Worm (Caenorhabditis elegans) whole organism, early embryonic: ENCODE results near the gene fnta-1.

ENCODE experiments used
- B0310.2 ChIP-seq: sonication (generic microtip); optimal IDR thresholded peaks from 2 replicates; lab custom pipeline; 2016; ENCODE audit warnings: mild to moderate bottlenecking, missing genetic modification characterization, missing compliant biosample characterization
- F13C5.2 ChIP-seq: sonication (generic microtip); optimal IDR thresholded peaks from 2 replicates; lab custom pipeline; 2017; ENCODE audit warnings: mild to moderate bottlenecking, missing genetic modification characterization, inconsistent platforms, missing compliant biosample characterization
- aly-1 ChIP-seq: sonication (generic microtip); optimal IDR thresholded peaks from 2 replicates; lab custom pipeline; 2016; ENCODE audit warnings: missing genetic modification characterization, missing compliant biosample characterization
- ama-1 ChIP-seq: fragments of 150-350 bp; optimal IDR thresholded peaks from 2 replicates; lab custom pipeline; 2014
- ceh-13 ChIP-seq: fragments of 200-800 bp; sonication (Bioruptor generic); optimal IDR thresholded peaks from 2 replicates; lab custom pipeline; 2018; ENCODE audit warnings: mild to moderate bottlenecking, missing genetic modification characterization, missing compliant biosample characterization
- ceh-36 ChIP-seq: sonication (generic microtip); optimal IDR thresholded peaks from 2 replicates; lab custom pipeline; 2016; ENCODE audit warnings: missing genetic modification characterization, inconsistent platforms, missing compliant biosample characterization
- ets-7 ChIP-seq: sonication (generic microtip); optimal IDR thresholded peaks from 2 replicates; lab custom pipeline; 2016; ENCODE audit warnings: missing genotype, missing genetic modification characterization, missing compliant biosample characterization
- flt-1 ChIP-seq: fragments of 200-800 bp; sonication (Bioruptor generic); IDR thresholded peaks from 2 replicates; pipeline ENCODE4 v1.3.6; 2022; ENCODE audit warnings: missing genetic modification characterization, missing compliant biosample characterization
- hmbx-1 ChIP-seq: sonication (generic microtip); optimal IDR thresholded peaks from 2 replicates; lab custom pipeline; 2016; ENCODE audit warnings: mild to moderate bottlenecking, missing genetic modification characterization, missing compliant biosample characterization
- hmg-4 ChIP-seq: fragments of 200-800 bp; sonication (Bioruptor generic); optimal IDR thresholded peaks from 2 replicates; lab custom pipeline; 2018; ENCODE audit warnings: mild to moderate bottlenecking, missing genetic modification characterization, missing compliant biosample characterization
- hnd-1 ChIP-seq: sonication (generic microtip); optimal IDR thresholded peaks from 2 replicates; lab custom pipeline; 2016; ENCODE audit warnings: missing genetic modification characterization, missing compliant biosample characterization
- pes-1 ChIP-seq: fragments of 200-800 bp; sonication (Bioruptor generic); IDR thresholded peaks from 2 replicates; pipeline ENCODE4 v1.3.6; 2022; ENCODE audit warnings: missing genetic modification reagents, missing genetic modification characterization, missing compliant biosample characterization
- scrt-1 ChIP-seq: fragments of 200-800 bp; sonication (Bioruptor generic); IDR thresholded peaks from 2 replicates; pipeline ENCODE4 v1.3.6; 2022; ENCODE audit warnings: missing genetic modification characterization, missing compliant biosample characterization
- sea-1 ChIP-seq: fragments of 200-800 bp; sonication (Bioruptor generic); conservative IDR thresholded peaks from 2 replicates; pipeline ENCODE4 v1.3.6; 2022; ENCODE audit warnings: missing genetic modification characterization, missing compliant biosample characterization
- tbx-11 ChIP-seq: fragments of 200-800 bp; sonication (Bioruptor generic); IDR thresholded peaks from 2 replicates; pipeline ENCODE4 v1.3.6; 2022; ENCODE audit warnings: missing genetic modification characterization, missing compliant biosample characterization
- tbx-37 ChIP-seq: fragments of 200-800 bp; sonication (Bioruptor generic); conservative IDR thresholded peaks from 2 replicates; pipeline ENCODE4 v1.3.6; 2022; ENCODE audit warnings: missing genetic modification reagents, missing genetic modification characterization, missing compliant biosample characterization
- tra-4 ChIP-seq: sonication (generic microtip); optimal IDR thresholded peaks from 2 replicates; lab custom pipeline; 2017; ENCODE audit warnings: missing genetic modification characterization, missing compliant biosample characterization

Gene fnta-1

DNA sequence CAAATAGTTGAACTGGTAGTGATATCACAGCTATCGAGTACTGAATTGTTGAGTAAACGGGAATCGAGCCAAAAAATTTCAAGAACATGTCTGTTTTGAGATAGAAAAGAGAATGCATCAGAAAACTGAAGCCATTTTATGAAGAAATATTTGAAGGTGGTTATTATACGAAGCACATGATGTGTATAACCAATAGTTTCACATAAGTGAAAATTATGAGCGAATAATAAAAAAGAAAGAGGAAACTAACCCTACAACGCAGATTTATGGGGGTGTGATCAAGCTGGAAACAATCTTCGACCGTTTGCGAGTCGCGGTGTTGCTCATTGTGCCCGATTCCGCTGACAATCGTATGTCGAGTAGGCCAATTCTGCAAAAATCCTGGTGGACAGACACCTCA, 33.2 kb upstream of the fnta-1 start, which contains the start of gene srh-282:
Gene srh-282 (minus strand): TSS at position 101 of the 400 bp plus-strand sequence.
- TF ChIP-seq ceh-36, result no peak
- no peak for TF ChIP-seq ets-7 (tag; lab: Kevin White, UChicago)
- no peak for TF ChIP-seq ceh-13 (GFP tag; lab: Kevin White, UChicago)
- TF ChIP-seq pes-1 (GFP tag; lab: Robert Waterston, UW), result no peak
- TF ChIP-seq sea-1 (GFP tag; lab: Robert Waterston, UW), result no peak
- TF ChIP-seq flt-1 (GFP tag; lab: Robert Waterston, UW), result no peak
- no peak for TF ChIP-seq ama-1
- TF ChIP-seq tbx-11 (GFP tag; lab: Robert Waterston, UW), result no peak
- no peak for TF ChIP-seq hnd-1 (tag; lab: Kevin White, UChicago)
- TF ChIP-seq scrt-1 (GFP tag; lab: Robert Waterston, UW), result no peak
- no peak for TF ChIP-seq tra-4 (tag; lab: Kevin White, UChicago)

DNA sequence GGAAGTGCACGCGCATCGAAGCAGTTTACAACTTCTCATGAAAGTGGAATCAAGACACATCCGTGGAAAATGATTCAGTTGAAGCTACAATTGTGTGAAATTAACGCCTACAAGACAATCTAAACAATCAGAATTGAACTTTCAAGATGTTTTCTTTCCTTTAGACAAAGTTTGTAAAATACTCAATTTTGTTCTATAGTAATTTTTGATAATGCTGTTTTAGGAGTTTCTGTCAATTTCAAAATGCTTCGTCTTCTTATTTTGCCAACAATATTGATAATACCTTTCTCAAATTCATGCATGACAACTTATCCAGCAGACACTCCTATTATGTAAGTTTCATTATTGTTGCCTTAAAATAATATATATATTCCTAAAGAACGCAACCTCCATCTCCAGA, 29.0 kb upstream of the fnta-1 start, which contains the start of gene T21D12.11:
Gene T21D12.11 (plus strand): TSS at position 301 of the 400 bp plus-strand sequence.
- TF ChIP-seq hnd-1 (tag; lab: Kevin White, UChicago) (no peak), hmg-4 (no peak), ceh-36 (no peak), ama-1 (no peak), sea-1 (GFP tag; lab: Robert Waterston, UW) (no peak), B0310.2 (tag; lab: Kevin White, UChicago) (no peak), tra-4 (tag; lab: Kevin White, UChicago) (no peak)

DNA sequence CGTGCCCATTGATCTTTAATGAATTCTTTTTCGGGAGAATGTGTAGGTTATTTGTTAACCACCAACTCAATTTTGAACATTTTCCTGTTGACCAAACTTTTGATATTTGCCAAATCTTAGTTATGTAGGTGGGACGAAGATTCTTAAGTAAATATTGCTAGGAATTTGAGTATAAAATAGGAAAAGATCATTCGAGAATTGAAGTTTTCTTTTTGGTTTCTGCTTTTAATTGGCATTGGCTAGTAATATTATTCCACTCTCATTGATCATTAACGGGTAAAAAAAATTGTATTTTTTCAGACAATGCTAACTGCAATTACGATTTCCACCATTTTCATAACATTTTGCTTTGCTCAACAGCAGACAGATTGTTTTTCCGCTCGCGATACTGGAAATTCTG, 26.0 kb upstream of the fnta-1 start, which contains the start of gene T21D12.12:
Gene T21D12.12 (plus strand): TSS at position 301 of the 400 bp plus-strand sequence.
- no peak for TF ChIP-seq ceh-13 (GFP tag; lab: Kevin White, UChicago)
- TF ChIP-seq aly-1 (tag; lab: Kevin White, UChicago), result no peak
- no peak for TF ChIP-seq ceh-36
- TF ChIP-seq tbx-37 (GFP tag; lab: Robert Waterston, UW), result no peak
- TF ChIP-seq scrt-1 (GFP tag; lab: Robert Waterston, UW), result no peak
- TF ChIP-seq tbx-11 (GFP tag; lab: Robert Waterston, UW), result no peak
- TF ChIP-seq ama-1, result no peak
- TF ChIP-seq B0310.2 (tag; lab: Kevin White, UChicago), result no peak
- TF ChIP-seq hnd-1 (tag; lab: Kevin White, UChicago), result no peak
- TF ChIP-seq ets-7 (tag; lab: Kevin White, UChicago), result no peak
- no peak for TF ChIP-seq sea-1 (GFP tag; lab: Robert Waterston, UW)
- no peak for TF ChIP-seq F13C5.2 (tag; lab: Kevin White, UChicago)
- no peak for TF ChIP-seq flt-1 (GFP tag; lab: Robert Waterston, UW)
- no peak for TF ChIP-seq hmbx-1 (tag; lab: Kevin White, UChicago)
- TF ChIP-seq hmg-4, result no peak
- no peak for TF ChIP-seq tra-4 (tag; lab: Kevin White, UChicago)

DNA sequence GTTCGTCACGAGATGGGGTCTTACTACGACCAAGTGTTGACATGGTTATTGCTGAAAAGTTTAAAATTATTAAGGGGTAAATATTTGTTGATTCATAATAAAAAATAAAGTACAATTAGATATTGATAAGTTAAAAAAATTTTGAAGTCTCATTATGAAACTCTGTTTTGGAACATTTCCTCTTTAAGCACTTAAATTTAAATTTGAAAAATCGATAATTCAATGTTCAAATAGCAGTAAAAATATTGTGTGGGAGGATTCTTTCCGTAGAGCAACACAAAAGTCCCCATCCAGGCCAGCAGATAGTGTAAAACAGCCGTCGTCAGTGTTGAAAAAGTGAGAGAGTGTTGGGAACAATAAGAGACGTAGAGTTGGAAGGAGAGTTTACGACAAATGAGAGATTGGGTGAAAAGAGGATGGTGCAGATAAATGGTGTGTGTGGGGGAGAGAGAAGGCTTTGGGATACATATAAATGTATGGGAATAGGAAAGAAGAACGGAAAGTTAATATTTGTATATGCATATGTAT, 24.1 kb upstream of the fnta-1 start, which contains the start of gene pat-6:
Gene pat-6 (minus strand): TSS at position 51 of the 528 bp plus-strand sequence.
- TF ChIP-seq scrt-1 (GFP tag; lab: Robert Waterston, UW) (no peak), B0310.2 (tag; lab: Kevin White, UChicago) (no peak), sea-1 (GFP tag; lab: Robert Waterston, UW) (no peak), ama-1 (no peak), hmbx-1 (tag; lab: Kevin White, UChicago) (no peak), tbx-37 (GFP tag; lab: Robert Waterston, UW) (no peak), ceh-36 (no peak), F13C5.2 (tag; lab: Kevin White, UChicago) (no peak), ceh-13 (GFP tag; lab: Kevin White, UChicago) (no peak), ets-7 (tag; lab: Kevin White, UChicago) (no peak)

DNA sequence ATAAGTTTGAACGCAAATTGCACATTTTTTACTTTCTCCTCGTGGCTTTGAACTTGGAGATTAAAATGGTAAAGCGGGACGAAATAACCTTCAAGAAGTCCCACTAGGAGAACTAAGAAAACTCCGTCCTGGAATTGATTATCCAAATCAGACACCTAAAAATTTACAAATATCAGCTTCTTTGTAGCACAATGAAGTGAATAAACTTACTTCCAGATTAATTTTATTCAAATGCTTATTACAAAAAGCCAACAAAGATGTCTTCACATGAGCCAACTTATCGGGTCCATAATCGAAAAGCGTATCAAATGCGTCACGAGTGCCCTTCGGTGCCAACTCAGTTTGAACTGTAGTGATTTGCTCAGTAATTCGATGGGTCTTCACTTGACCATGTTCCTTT, 22.4 kb upstream of the fnta-1 start:
- TF ChIP-seq ama-1 (no peak), hmbx-1 (tag; lab: Kevin White, UChicago) (no peak), hmg-4 (no peak), ceh-36 (no peak), tbx-37 (GFP tag; lab: Robert Waterston, UW) (no peak), pes-1 (GFP tag; lab: Robert Waterston, UW) (no peak), aly-1 (tag; lab: Kevin White, UChicago) (no peak), tbx-11 (GFP tag; lab: Robert Waterston, UW) (no peak), F13C5.2 (tag; lab: Kevin White, UChicago) (no peak), ceh-13 (GFP tag; lab: Kevin White, UChicago) (no peak), hnd-1 (tag; lab: Kevin White, UChicago) (no peak), sea-1 (GFP tag; lab: Robert Waterston, UW) (no peak), B0310.2 (tag; lab: Kevin White, UChicago) (no peak), scrt-1 (GFP tag; lab: Robert Waterston, UW) (no peak), ets-7 (tag; lab: Kevin White, UChicago) (no peak), tra-4 (tag; lab: Kevin White, UChicago) (no peak), flt-1 (GFP tag; lab: Robert Waterston, UW) (no peak)

DNA sequence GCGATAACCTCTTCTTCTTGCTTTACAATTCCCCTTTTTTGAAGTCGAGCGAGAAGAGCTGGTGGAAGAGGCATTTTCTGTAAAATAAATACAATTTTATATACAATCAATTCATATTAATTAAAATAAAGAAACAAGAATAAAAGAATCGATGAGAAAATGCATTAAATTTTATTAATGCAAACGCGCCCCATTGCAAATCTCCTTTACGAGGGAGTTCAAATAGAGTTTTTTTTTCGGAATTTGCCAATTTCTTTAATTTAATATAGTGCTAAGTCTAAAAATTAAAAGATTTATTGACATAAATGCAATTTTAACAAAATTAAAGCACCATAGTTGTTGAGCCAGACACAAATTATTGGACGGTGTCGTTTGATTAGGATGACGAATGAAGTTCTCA, 21.5 kb upstream of the fnta-1 start, which contains the start of gene pqbp-1.1:
Gene pqbp-1.1 (minus strand): TSS at position 77 of the 400 bp plus-strand sequence.
- no peak for TF ChIP-seq ama-1
- TF ChIP-seq pes-1 (GFP tag; lab: Robert Waterston, UW), result no peak
- TF ChIP-seq sea-1 (GFP tag; lab: Robert Waterston, UW), result 0 out of 2 replicates have a peak, but pooled peaks have one; percentile 48
- TF ChIP-seq ceh-36, result no peak
- no peak for TF ChIP-seq tra-4 (tag; lab: Kevin White, UChicago)
- TF ChIP-seq F13C5.2 (tag; lab: Kevin White, UChicago), result peak; percentile 39
- no peak for TF ChIP-seq scrt-1 (GFP tag; lab: Robert Waterston, UW)
- no peak for TF ChIP-seq flt-1 (GFP tag; lab: Robert Waterston, UW)

DNA sequence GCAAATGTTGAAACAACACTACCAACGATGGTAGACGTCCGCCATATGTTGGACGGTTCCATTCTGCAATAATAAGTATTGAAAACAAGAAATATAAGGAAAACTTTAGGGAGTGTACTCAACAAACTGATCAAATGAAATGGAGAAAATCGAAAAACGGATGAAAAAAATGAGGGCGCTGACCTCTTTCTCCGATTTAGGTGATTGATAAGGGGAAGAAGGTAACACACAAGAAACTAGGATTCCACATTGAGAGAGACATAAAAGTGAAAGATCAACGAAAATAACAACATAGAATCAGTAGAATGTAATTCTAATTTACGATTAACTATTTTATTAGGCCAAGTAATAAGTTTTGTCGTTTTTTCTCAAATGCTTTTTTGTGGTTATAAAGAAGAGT, 19.0 kb upstream of the fnta-1 start, which contains the start of gene dpy-9:
Gene dpy-9 (minus strand): TSS at position 63 of the 400 bp plus-strand sequence.
- TF ChIP-seq ceh-13 (GFP tag; lab: Kevin White, UChicago), result no peak
- TF ChIP-seq hmg-4, result no peak
- no peak for TF ChIP-seq ama-1
- TF ChIP-seq sea-1 (GFP tag; lab: Robert Waterston, UW), result no peak
- TF ChIP-seq scrt-1 (GFP tag; lab: Robert Waterston, UW), result no peak
- TF ChIP-seq flt-1 (GFP tag; lab: Robert Waterston, UW), result no peak
- no peak for TF ChIP-seq aly-1 (tag; lab: Kevin White, UChicago)
- TF ChIP-seq pes-1 (GFP tag; lab: Robert Waterston, UW), result no peak
- no peak for TF ChIP-seq hnd-1 (tag; lab: Kevin White, UChicago)
- no peak for TF ChIP-seq F13C5.2 (tag; lab: Kevin White, UChicago)
- TF ChIP-seq tbx-11 (GFP tag; lab: Robert Waterston, UW), result no peak
- TF ChIP-seq tbx-37 (GFP tag; lab: Robert Waterston, UW), result no peak
- TF ChIP-seq hmbx-1 (tag; lab: Kevin White, UChicago), result no peak
- TF ChIP-seq ceh-36, result no peak
